Fruit fly (Drosophila melanogaster): Measurements from ENCODE around the gene CG13064.

DNA sequence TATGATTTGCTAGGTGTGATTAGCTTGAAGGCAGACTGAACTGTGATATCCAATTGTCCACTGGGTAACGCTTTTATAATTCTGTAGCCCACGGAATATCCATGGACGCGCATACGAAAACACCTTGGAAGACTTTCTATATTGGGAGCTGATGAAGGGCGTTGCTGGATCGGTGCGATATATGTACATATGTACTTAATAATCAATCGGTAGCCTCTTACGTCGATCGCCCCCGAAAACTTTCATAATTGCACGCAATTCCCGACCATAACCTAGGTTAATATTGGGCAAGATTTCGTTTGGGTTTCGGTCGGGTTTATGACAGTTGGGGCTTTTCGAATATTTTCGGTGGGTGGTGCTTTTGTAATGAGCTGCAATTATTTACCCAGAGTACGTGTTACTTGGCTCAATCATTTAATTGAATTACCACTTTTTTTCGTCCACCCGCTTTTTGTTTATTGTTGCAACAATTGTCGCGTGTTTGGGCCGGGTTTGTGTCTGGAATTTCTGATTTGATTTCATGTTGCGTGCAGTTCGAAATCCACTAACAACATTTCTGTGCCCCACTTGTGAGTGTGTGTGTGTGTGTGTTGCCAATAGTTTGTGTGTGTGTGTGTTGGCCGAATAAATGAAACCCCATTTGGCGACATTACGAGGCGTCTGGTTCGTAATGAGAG, 1.8 kb downstream of the CG13064 start, which contains the start of gene CG13049:
- TF ChIP-seq CG8478 (optimal IDR thresholded peaks at IDR 0.05) (no peak), CTCF (optimal IDR thresholded peaks at IDR 0.05) (no peak)
